Fruit fly (Drosophila melanogaster) S2 (cell line): ENCODE measurements around the gene jar.

ENCODE experiments used
- CG8478 ChIP-seq: fragments of >200 bp; optimal IDR thresholded peaks from 2 replicates; lab custom pipeline; 2018
- CTCF ChIP-seq, 2 experiments: fragments of >200 bp; optimal IDR thresholded peaks; 2 replicates each; lab custom pipeline; 2018

- TF ChIP-seq CG8478 (lab: Kevin White, UChicago) (no peak), CTCF (optimal IDR thresholded peaks at IDR 0.05; lab: Kevin White, UChicago) (no peak)
Observed at dm6 chr3R:24258333-24258732, 12.7 kb downstream of the jar start.
